Fruit fly (Drosophila melanogaster) whole organism, embryonic: ENCODE results near the gene Fas2.

ENCODE experiments used
- Abd-B ChIP-seq: fragments of 200-800 bp; sonication (Bioruptor generic); optimal IDR thresholded peaks from 2 replicates; lab custom pipeline; 2018; ENCODE audit warnings: missing biosample characterization, mild to moderate bottlenecking, missing genetic modification characterization, moderate library complexity
- Asciz ChIP-seq: fragments of 200-800 bp; sonication (Bioruptor generic); optimal IDR thresholded peaks from 2 replicates; lab custom pipeline; 2017; ENCODE audit warnings: missing biosample characterization, mild to moderate bottlenecking, missing genetic modification characterization, missing genetic modification reagents
- Bdp1 ChIP-seq: fragments of 200-800 bp; sonication (Bioruptor generic); optimal IDR thresholded peaks from 3 replicates; lab custom pipeline; 2016; ENCODE audit warnings: missing biosample characterization, missing genetic modification characterization
- CG11085 ChIP-seq: fragments of 200-800 bp; sonication (Bioruptor generic); IDR thresholded peaks from 2 replicates; pipeline ENCODE4 v1.3.6; 2022; ENCODE audit warnings: missing biosample characterization, missing genetic modification characterization
- CG11456 ChIP-seq: fragments of 200-800 bp; sonication (Bioruptor generic); IDR thresholded peaks from 3 replicates; pipeline ENCODE4 v1.3.6; 2022; ENCODE audit warnings: missing biosample characterization, missing genetic modification characterization
- CG12769 ChIP-seq: fragments of 200-800 bp; sonication (Bioruptor generic); optimal IDR thresholded peaks from 2 replicates; lab custom pipeline; 2019; ENCODE audit warnings: missing biosample characterization, mild to moderate bottlenecking, missing genetic modification characterization, moderate library complexity
- CG13624 ChIP-seq: fragments of 200-800 bp; sonication (Bioruptor generic); optimal IDR thresholded peaks from 2 replicates; lab custom pipeline; 2016; ENCODE audit warnings: missing biosample characterization, missing genetic modification characterization
- CG1603 ChIP-seq: fragments of 200-800 bp; sonication (Bioruptor generic); optimal IDR thresholded peaks from 2 replicates; lab custom pipeline; 2019; ENCODE audit warnings: missing biosample characterization, mild to moderate bottlenecking, missing genetic modification characterization, moderate library complexity
- CG17568 ChIP-seq: fragments of 200-800 bp; sonication (Bioruptor generic); optimal IDR thresholded peaks from 2 replicates; lab custom pipeline; 2018; ENCODE audit warnings: missing biosample characterization, mild to moderate bottlenecking, missing genetic modification characterization, moderate library complexity
- CG18599 ChIP-seq: fragments of 200-800 bp; sonication (Bioruptor generic); optimal IDR thresholded peaks from 3 replicates; lab custom pipeline; 2017; ENCODE audit warnings: missing biosample characterization, missing genetic modification characterization, mild to moderate bottlenecking, moderate library complexity, missing genetic modification reagents
- CG31441 ChIP-seq: fragments of 200-800 bp; sonication (Bioruptor generic); IDR thresholded peaks from 2 replicates; pipeline ENCODE4 v1.3.6; 2022; ENCODE audit warnings: missing biosample characterization, missing genetic modification characterization
- CG32772 ChIP-seq: fragments of 200-800 bp; sonication (Bioruptor generic); IDR thresholded peaks from 2 replicates; pipeline ENCODE4 v1.3.6; 2022; ENCODE audit warnings: missing biosample characterization, missing genetic modification characterization
- CG3281 ChIP-seq: fragments of 200-800 bp; sonication (Bioruptor generic); optimal IDR thresholded peaks from 3 replicates; lab custom pipeline; 2017; ENCODE audit warnings: missing biosample characterization, mild to moderate bottlenecking, missing genetic modification characterization
- CG42726 ChIP-seq: fragments of 200-800 bp; sonication (Bioruptor generic); IDR thresholded peaks from 2 replicates; pipeline ENCODE4 v1.3.6; 2022; ENCODE audit warnings: missing biosample characterization, missing genetic modification characterization; ENCODE audit not compliant: partially characterized antibody
- CG4854 ChIP-seq: fragments of 200-800 bp; sonication (Bioruptor generic); optimal IDR thresholded peaks from 2 replicates; lab custom pipeline; 2016; ENCODE audit warnings: missing biosample characterization, missing genetic modification characterization, inconsistent platforms
- CG6254 ChIP-seq: fragments of 200-800 bp; sonication (Bioruptor generic); optimal IDR thresholded peaks from 3 replicates; lab custom pipeline; 2017; ENCODE audit warnings: mild to moderate bottlenecking, missing biosample characterization, missing genetic modification reagents, missing genetic modification characterization
- CG6654 ChIP-seq: fragments of 200-800 bp; sonication (Bioruptor generic); optimal IDR thresholded peaks from 2 replicates; lab custom pipeline; 2017; ENCODE audit warnings: missing biosample characterization, mild to moderate bottlenecking, missing genetic modification characterization
- CG7556 ChIP-seq: fragments of 200-800 bp; sonication (Bioruptor generic); optimal IDR thresholded peaks from 2 replicates; lab custom pipeline; 2017; ENCODE audit warnings: missing biosample characterization, mild to moderate bottlenecking, missing genetic modification characterization
- CG9876 ChIP-seq: fragments of 200-800 bp; sonication (Bioruptor generic); optimal IDR thresholded peaks from 2 replicates; lab custom pipeline; 2016; ENCODE audit warnings: missing biosample characterization, missing genetic modification characterization
- CHES-1-like ChIP-seq: fragments of 200-800 bp; sonication (Bioruptor generic); optimal IDR thresholded peaks from 2 replicates; lab custom pipeline; 2016; ENCODE audit warnings: missing biosample characterization, missing genetic modification characterization
- CTCF ChIP-seq: fragments of 200-800 bp; sonication (Bioruptor generic); optimal IDR thresholded peaks from 2 replicates; lab custom pipeline; 2017; ENCODE audit warnings: missing biosample characterization, mild to moderate bottlenecking, missing genetic modification characterization, moderate library complexity
- Camta ChIP-seq: fragments of 200-800 bp; sonication (Bioruptor generic); optimal IDR thresholded peaks from 2 replicates; lab custom pipeline; 2016; ENCODE audit warnings: missing biosample characterization, missing genetic modification characterization
- Dref ChIP-seq: fragments of 200-800 bp; sonication (Bioruptor generic); IDR thresholded peaks from 2 replicates; pipeline ENCODE4 v1.3.6; 2022; ENCODE audit warnings: missing biosample characterization, missing genetic modification characterization
- HHEX ChIP-seq: fragments of 200-800 bp; sonication (Bioruptor generic); optimal IDR thresholded peaks from 3 replicates; lab custom pipeline; 2017; ENCODE audit warnings: missing biosample characterization, mild to moderate bottlenecking, missing genetic modification characterization, missing genetic modification reagents
- Jarid2 ChIP-seq: fragments of 200-800 bp; sonication (Bioruptor generic); optimal IDR thresholded peaks from 3 replicates; lab custom pipeline; 2017; ENCODE audit warnings: mild to moderate bottlenecking, missing biosample characterization, missing genetic modification reagents, missing genetic modification characterization
- NC2β ChIP-seq: fragments of 200-800 bp; sonication (Bioruptor generic); optimal IDR thresholded peaks from 2 replicates; lab custom pipeline; 2016; ENCODE audit warnings: missing biosample characterization, missing genetic modification characterization
- Sry-β ChIP-seq: fragments of 200-800 bp; sonication (Bioruptor generic); optimal IDR thresholded peaks from 2 replicates; lab custom pipeline; 2018; ENCODE audit warnings: missing biosample characterization, mild to moderate bottlenecking, missing genetic modification characterization, moderate library complexity
- Usf ChIP-seq: fragments of 200-800 bp; sonication (Bioruptor generic); optimal IDR thresholded peaks from 2 replicates; lab custom pipeline; 2017; ENCODE audit warnings: missing genotype, missing biosample characterization, missing genetic modification characterization
- bsh ChIP-seq, 2 experiments: fragments of 200-800 bp; sonication (Bioruptor generic); optimal IDR thresholded peaks; 2 replicates each; lab custom pipeline; 2017 to 2018; ENCODE audit warnings: mild to moderate bottlenecking in 2 of 2, missing biosample characterization in 2 of 2, missing genetic modification characterization in 2 of 2, moderate library complexity in 1 of 2
- chn ChIP-seq: fragments of 200-800 bp; sonication (Bioruptor generic); optimal IDR thresholded peaks from 2 replicates; lab custom pipeline; 2016; ENCODE audit warnings: missing biosample characterization, missing genetic modification characterization
- ems ChIP-seq: fragments of 200-800 bp; sonication (Bioruptor generic); optimal IDR thresholded peaks from 3 replicates; lab custom pipeline; 2016; ENCODE audit warnings: missing biosample characterization, missing genetic modification characterization
- eve ChIP-seq, 2 experiments: fragments of >200 bp; optimal IDR thresholded peaks; 2 replicates each; lab custom pipeline; 2017; ENCODE audit warnings: missing biosample characterization in 2 of 2, missing genetic modification characterization in 2 of 2
- exex ChIP-seq: fragments of 200-800 bp; sonication (Bioruptor generic); optimal IDR thresholded peaks from 4 replicates; lab custom pipeline; 2018; ENCODE audit warnings: missing biosample characterization, mild to moderate bottlenecking, missing genetic modification characterization, moderate library complexity
- fru ChIP-seq: fragments of >200 bp; optimal IDR thresholded peaks from 2 replicates; lab custom pipeline; 2017
- ftz-f1 ChIP-seq: fragments of 200-800 bp; sonication (Bioruptor generic); optimal IDR thresholded peaks from 2 replicates; lab custom pipeline; 2016; ENCODE audit warnings: missing biosample characterization, missing genetic modification characterization
- fu2 ChIP-seq: fragments of 200-800 bp; sonication (Bioruptor generic); optimal IDR thresholded peaks from 2 replicates; lab custom pipeline; 2016; ENCODE audit warnings: missing biosample characterization, missing genetic modification characterization
- gro ChIP-seq: fragments of 200-800 bp; sonication (Bioruptor generic); optimal IDR thresholded peaks from 2 replicates; lab custom pipeline; 2016; ENCODE audit warnings: missing biosample characterization, missing genetic modification characterization
- gsb-n ChIP-seq: fragments of 200-800 bp; sonication (Bioruptor generic); optimal IDR thresholded peaks from 3 replicates; lab custom pipeline; 2018; ENCODE audit warnings: missing biosample characterization, mild to moderate bottlenecking, missing genetic modification characterization
- ham ChIP-seq: fragments of 200-800 bp; sonication (Bioruptor generic); IDR thresholded peaks from 2 replicates; pipeline ENCODE4 v1.3.6; 2022; ENCODE audit warnings: missing biosample characterization, missing genetic modification characterization
- luna ChIP-seq: fragments of 200-800 bp; sonication (Bioruptor generic); optimal IDR thresholded peaks from 2 replicates; lab custom pipeline; 2016; ENCODE audit warnings: missing biosample characterization, missing genetic modification characterization
- mirr ChIP-seq: fragments of 200-800 bp; sonication (Bioruptor generic); optimal IDR thresholded peaks from 3 replicates; lab custom pipeline; 2018; ENCODE audit warnings: missing biosample characterization, mild to moderate bottlenecking, missing genetic modification characterization
- nau ChIP-seq: fragments of 200-800 bp; sonication (Bioruptor generic); optimal IDR thresholded peaks from 3 replicates; lab custom pipeline; 2017; ENCODE audit warnings: missing biosample characterization, mild to moderate bottlenecking, missing genetic modification characterization, missing genetic modification reagents
- nerfin-2 ChIP-seq: fragments of 200-800 bp; sonication (Bioruptor generic); IDR thresholded peaks from 2 replicates; pipeline ENCODE4 v1.3.6; 2022; ENCODE audit warnings: missing biosample characterization, missing genetic modification characterization; ENCODE audit not compliant: partially characterized antibody
- pan ChIP-seq, 4 experiments: fragments of >200 bp in 3 of 4; fragments of 200-800 bp in 1 of 4; sonication (Bioruptor generic) in 1 of 4; optimal IDR thresholded peaks in 3 of 4; IDR thresholded peaks in 1 of 4; 2 replicates each; pipeline versions ENCODE4 v1.3.6 to Lab custom; 2017 to 2022; ENCODE audit warnings: missing biosample characterization in 2 of 4, missing genetic modification characterization in 2 of 4, mixed read lengths in 1 of 4
- psq ChIP-seq: fragments of 200-800 bp; sonication (Bioruptor generic); optimal IDR thresholded peaks from 2 replicates; lab custom pipeline; 2017; ENCODE audit warnings: missing biosample characterization, missing genetic modification characterization
- sd ChIP-seq: fragments of 200-800 bp; sonication (Bioruptor generic); optimal IDR thresholded peaks from 3 replicates; lab custom pipeline; 2018; ENCODE audit warnings: missing biosample characterization, mild to moderate bottlenecking, missing genetic modification characterization, moderate library complexity
- slbo ChIP-seq: fragments of 200-800 bp; sonication (Bioruptor generic); IDR thresholded peaks from 2 replicates; pipeline ENCODE4 v1.3.6; 2022; ENCODE audit warnings: missing biosample characterization, missing genetic modification characterization
- tgo ChIP-seq: fragments of 200-800 bp; sonication (Bioruptor generic); IDR thresholded peaks from 3 replicates; pipeline ENCODE4 v1.3.6; 2022; ENCODE audit warnings: missing biosample characterization, missing genetic modification characterization
- tio ChIP-seq: fragments of 200-800 bp; sonication (Bioruptor generic); optimal IDR thresholded peaks from 2 replicates; lab custom pipeline; 2017; ENCODE audit warnings: missing biosample characterization, missing genetic modification characterization, inconsistent platforms

Fas2 gene

DNA sequence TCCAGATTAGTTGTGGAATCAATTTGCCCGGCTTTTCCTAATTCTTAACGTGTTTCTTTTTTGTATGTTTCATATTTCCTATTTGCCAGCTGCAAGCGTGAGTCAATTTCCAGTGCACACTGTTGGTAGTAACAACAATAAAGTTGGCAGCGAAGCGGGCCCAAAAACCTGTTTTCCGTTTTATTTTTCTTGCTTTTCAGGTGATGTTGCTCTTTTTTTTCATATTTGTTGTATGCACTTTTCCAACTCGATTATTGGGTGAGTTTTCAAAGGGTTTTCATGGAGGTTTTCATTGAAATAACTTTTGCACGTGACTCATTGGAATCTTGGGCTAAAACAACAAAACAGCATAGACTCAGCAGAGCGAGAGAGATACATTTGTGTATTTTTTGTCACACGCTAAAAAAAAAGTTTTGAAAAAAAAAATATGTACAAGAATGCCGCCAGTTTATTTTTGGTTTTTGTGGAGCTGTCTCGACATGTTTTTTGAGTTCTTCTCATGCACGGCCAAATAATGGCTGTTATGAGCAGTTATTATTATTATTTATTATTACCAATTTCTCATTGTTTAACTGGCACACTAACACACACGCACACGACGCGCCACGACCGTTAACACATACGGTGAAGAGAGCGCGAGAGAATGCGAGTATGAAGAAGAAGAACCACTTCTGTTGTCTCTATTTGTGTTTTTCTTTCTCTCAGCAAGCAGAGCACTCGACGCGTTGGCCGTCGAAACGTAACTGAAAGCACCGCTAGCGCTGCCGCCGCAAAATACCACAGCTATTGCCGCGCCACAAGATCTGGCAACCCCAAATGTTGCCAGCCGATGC is at the start of gene Fas2 (continued):
- TF ChIP-seq Camta: peak; percentile 25
- TF ChIP-seq HHEX: peak; percentile 31
- TF ChIP-seq Dref (GFP tag; lab: Robert Waterston, UW): no peak
- no peak for TF ChIP-seq ham (GFP tag; lab: Robert Waterston, UW)
- peak; percentile 41 for TF ChIP-seq nau
- TF ChIP-seq sd (tag; lab: Kevin White, UChicago): peak; percentile 76
- TF ChIP-seq CG9876 (GFP tag; lab: Kevin White, UChicago): no peak
- TF ChIP-seq CHES-1-like (GFP tag; lab: Kevin White, UChicago): no peak
- TF ChIP-seq CG32772 (GFP tag; lab: Robert Waterston, UW): peak; percentile 47; the same call in 1 of the 2 replicates
- TF ChIP-seq pan (optimal IDR thresholded peaks at IDR 0.05; lab: Kevin White, UChicago): no peak
- peak in 1 of 2 experiments; percentile 44 for TF ChIP-seq pan (GFP tag; optimal IDR thresholded peaks at IDR 0.05 in 1 of 2, IDR thresholded peaks at IDR 0.05 in 1 of 2)
- TF ChIP-seq tgo (GFP tag; lab: Robert Waterston, UW): peak; percentile 58; the same call in 2 of the 3 replicates
- no peak for TF ChIP-seq Asciz (GFP tag; lab: Kevin White, UChicago)
- peak; percentile 66 for TF ChIP-seq CG3281 (GFP tag; lab: Kevin White, UChicago)
- peak; percentile 39 for TF ChIP-seq CG17568 (GFP tag; lab: Kevin White, UChicago)
- no peak for TF ChIP-seq psq (GFP tag; lab: Kevin White, UChicago)
- 0 out of 2 replicates have a peak, but pooled peaks have one; percentile 9 for TF ChIP-seq CG11085 (GFP tag; lab: Robert Waterston, UW)
- peak; percentile 45 for TF ChIP-seq CTCF (GFP tag; lab: Kevin White, UChicago)
- no peak for TF ChIP-seq CG6654 (GFP tag; lab: Kevin White, UChicago)
- TF ChIP-seq NC2β (GFP tag; lab: Kevin White, UChicago): no peak
- TF ChIP-seq ems (GFP tag; lab: Kevin White, UChicago): peak; percentile 37
- TF ChIP-seq Abd-B: peak; percentile 8
- peak; percentile 70 for TF ChIP-seq CG42726 (GFP tag; lab: Robert Waterston, UW)
- TF ChIP-seq luna (GFP tag; lab: Kevin White, UChicago): no peak
- TF ChIP-seq tio (GFP tag; lab: Kevin White, UChicago): no peak
- TF ChIP-seq CG18599 (GFP tag; lab: Kevin White, UChicago): peak; percentile 73
- peak; percentile 26 for TF ChIP-seq gsb-n (tag; lab: Kevin White, UChicago)
- peak; percentile 45 for TF ChIP-seq CG1603 (tag; lab: Kevin White, UChicago)
- 0 out of 3 replicates have a peak, but pooled peaks have one; percentile 61 for TF ChIP-seq CG11456 (GFP tag; lab: Robert Waterston, UW)
- no peak for TF ChIP-seq Sry-β (GFP tag; lab: Kevin White, UChicago)
- TF ChIP-seq CG6254 (GFP tag; lab: Kevin White, UChicago): no peak
- TF ChIP-seq fu2 (GFP tag; lab: Kevin White, UChicago): no peak
- TF ChIP-seq Bdp1 (GFP tag; lab: Kevin White, UChicago): peak; percentile 17
- TF ChIP-seq exex (tag; lab: Kevin White, UChicago): no peak
- TF ChIP-seq eve (GFP tag; optimal IDR thresholded peaks at IDR 0.05; lab: Kevin White, UChicago): no peak
- TF ChIP-seq gro: peak; percentile 61
- TF ChIP-seq bsh (GFP tag; optimal IDR thresholded peaks at IDR 0.05; lab: Kevin White, UChicago): peak; percentile 5 to 31
- no peak; the same call in 1 of the 2 replicates for TF ChIP-seq CG31441 (GFP tag; lab: Robert Waterston, UW)
- no peak for TF ChIP-seq fru
- peak; percentile 66 for TF ChIP-seq slbo (GFP tag; lab: Robert Waterston, UW)
- TF ChIP-seq Jarid2 (GFP tag; lab: Kevin White, UChicago): peak; percentile 92
- no peak for TF ChIP-seq Usf (GFP tag; lab: Kevin White, UChicago)
- peak; percentile 21 for TF ChIP-seq chn (GFP tag; lab: Kevin White, UChicago)
- peak; percentile 47 for TF ChIP-seq CG13624 (GFP tag; lab: Kevin White, UChicago)
- TF ChIP-seq nerfin-2 (GFP tag; lab: Robert Waterston, UW): no peak
- peak; percentile 16 for TF ChIP-seq CG4854 (GFP tag; lab: Kevin White, UChicago)
- TF ChIP-seq mirr (GFP tag; lab: Kevin White, UChicago): peak; percentile 50
- peak; percentile 26 for TF ChIP-seq ftz-f1 (GFP tag; lab: Kevin White, UChicago)
- peak; percentile 63 for TF ChIP-seq CG12769
- TF ChIP-seq CG7556 (GFP tag; lab: Kevin White, UChicago): no peak
